Worm (Caenorhabditis elegans) whole organism, early embryonic: ENCODE data around the gene slc-17.1.

Experiments
- F13C5.2 ChIP-seq: sonication (generic microtip); optimal IDR thresholded peaks from 2 replicates; lab custom pipeline; 2017; ENCODE audit warnings: mild to moderate bottlenecking, missing genetic modification characterization, inconsistent platforms, missing compliant biosample characterization
- ama-1 ChIP-seq: fragments of 150-350 bp; optimal IDR thresholded peaks from 2 replicates; lab custom pipeline; 2014
- ceh-36 ChIP-seq: sonication (generic microtip); optimal IDR thresholded peaks from 2 replicates; lab custom pipeline; 2016; ENCODE audit warnings: missing genetic modification characterization, inconsistent platforms, missing compliant biosample characterization
- flt-1 ChIP-seq: fragments of 200-800 bp; sonication (Bioruptor generic); IDR thresholded peaks from 2 replicates; pipeline ENCODE4 v1.3.6; 2022; ENCODE audit warnings: missing genetic modification characterization, missing compliant biosample characterization
- hmbx-1 ChIP-seq: sonication (generic microtip); optimal IDR thresholded peaks from 2 replicates; lab custom pipeline; 2016; ENCODE audit warnings: mild to moderate bottlenecking, missing genetic modification characterization, missing compliant biosample characterization
- tbx-11 ChIP-seq: fragments of 200-800 bp; sonication (Bioruptor generic); IDR thresholded peaks from 2 replicates; pipeline ENCODE4 v1.3.6; 2022; ENCODE audit warnings: missing genetic modification characterization, missing compliant biosample characterization
- tbx-37 ChIP-seq: fragments of 200-800 bp; sonication (Bioruptor generic); conservative IDR thresholded peaks from 2 replicates; pipeline ENCODE4 v1.3.6; 2022; ENCODE audit warnings: missing genetic modification reagents, missing genetic modification characterization, missing compliant biosample characterization
- tra-4 ChIP-seq: sonication (generic microtip); optimal IDR thresholded peaks from 2 replicates; lab custom pipeline; 2017; ENCODE audit warnings: missing genetic modification characterization, missing compliant biosample characterization

ce11 chrX:17471703-17472102 lies 7.0 kb upstream of the slc-17.1 start:
- TF ChIP-seq hmbx-1 (tag; lab: Kevin White, UChicago) (no peak), F13C5.2 (no peak), tbx-11 (GFP tag; lab: Robert Waterston, UW) (no peak), flt-1 (GFP tag; lab: Robert Waterston, UW) (no peak), ama-1 (no peak), tbx-37 (no peak), ceh-36 (tag; lab: Kevin White, UChicago) (no peak), tra-4 (tag; lab: Kevin White, UChicago) (no peak)
